Fruit fly (Drosophila melanogaster) whole organism, adult: ENCODE results near the gene Tsp74F.
A peak's percentile ranks its signal among the peaks of the same experiment; 100 is the strongest.

ENCODE experiments used
- CG11617 ChIP-seq: fragments of 200-800 bp; sonication (Bioruptor generic); optimal IDR thresholded peaks from 2 replicates; lab custom pipeline; 2017; ENCODE audit warnings: mild to moderate bottlenecking, missing biosample characterization, missing genetic modification reagents, missing genetic modification characterization
- CG12768 ChIP-seq: fragments of 200-800 bp; sonication (Bioruptor generic); optimal IDR thresholded peaks from 2 replicates; lab custom pipeline; 2017; ENCODE audit warnings: missing biosample characterization, missing genetic modification characterization, mild to moderate bottlenecking, moderate library complexity, missing genetic modification reagents
- CG14711 ChIP-seq: fragments of 200-800 bp; sonication (Bioruptor generic); optimal IDR thresholded peaks from 2 replicates; lab custom pipeline; 2018; ENCODE audit warnings: missing biosample characterization, mild to moderate bottlenecking, missing genetic modification characterization, moderate library complexity
- CG1620 ChIP-seq: fragments of 200-800 bp; sonication (Bioruptor generic); optimal IDR thresholded peaks from 2 replicates; lab custom pipeline; 2016; ENCODE audit warnings: missing biosample characterization, missing genetic modification characterization
- CG33017 ChIP-seq: fragments of 200-800 bp; sonication (Bioruptor generic); optimal IDR thresholded peaks from 2 replicates; lab custom pipeline; 2018; ENCODE audit warnings: missing biosample characterization, mild to moderate bottlenecking, missing genetic modification characterization, moderate library complexity
- CG5204 ChIP-seq: fragments of 200-800 bp; sonication (Bioruptor generic); optimal IDR thresholded peaks from 2 replicates; lab custom pipeline; 2016; ENCODE audit warnings: missing biosample characterization, missing genetic modification characterization
- CG7045 ChIP-seq: fragments of 200-800 bp; sonication (Bioruptor generic); optimal IDR thresholded peaks from 2 replicates; lab custom pipeline; 2017; ENCODE audit warnings: missing biosample characterization, mild to moderate bottlenecking, missing genetic modification characterization
- CG7101 ChIP-seq: fragments of 200-800 bp; sonication (Bioruptor generic); optimal IDR thresholded peaks from 2 replicates; lab custom pipeline; 2018; ENCODE audit warnings: missing biosample characterization, mild to moderate bottlenecking, missing genetic modification characterization, moderate library complexity
- Clk ChIP-seq: fragments of 200-800 bp; sonication (Bioruptor generic); optimal IDR thresholded peaks from 2 replicates; lab custom pipeline; 2017; ENCODE audit warnings: missing biosample characterization, missing genetic modification characterization
- Crg-1 ChIP-seq: fragments of 200-800 bp; sonication (Bioruptor generic); optimal IDR thresholded peaks from 2 replicates; lab custom pipeline; 2016; ENCODE audit warnings: missing biosample characterization, missing genetic modification characterization
- Hr96 ChIP-seq: fragments of 200-800 bp; sonication (Bioruptor generic); optimal IDR thresholded peaks from 2 replicates; lab custom pipeline; 2016; ENCODE audit warnings: missing biosample characterization, missing genetic modification characterization
- Mnt ChIP-seq: fragments of 200-800 bp; sonication (Bioruptor generic); optimal IDR thresholded peaks from 2 replicates; lab custom pipeline; 2016; ENCODE audit warnings: missing biosample characterization, mild to moderate bottlenecking, missing genetic modification characterization
- bab1 ChIP-seq: fragments of 200-800 bp; sonication (Bioruptor generic); optimal IDR thresholded peaks from 3 replicates; lab custom pipeline; 2019; ENCODE audit warnings: missing biosample characterization, mild to moderate bottlenecking, missing genetic modification characterization, moderate library complexity
- cic ChIP-seq: fragments of 200-800 bp; sonication (Bioruptor generic); optimal IDR thresholded peaks from 2 replicates; lab custom pipeline; 2017; ENCODE audit warnings: missing biosample characterization, mild to moderate bottlenecking, missing genetic modification characterization, moderate library complexity
- cnc ChIP-seq, 2 experiments: fragments of >200 bp; optimal IDR thresholded peaks; 2 replicates each; lab custom pipeline; 2017
- kay ChIP-seq: fragments of 200-800 bp; sonication (Bioruptor generic); peaks from one replicate; lab custom pipeline; 2016; ENCODE audit warnings: missing biosample characterization, missing genetic modification characterization, borderline replicate concordance
- ovo ChIP-seq: fragments of 200-800 bp; sonication (Bioruptor generic); optimal IDR thresholded peaks from 2 replicates; lab custom pipeline; 2016; ENCODE audit warnings: missing biosample characterization, missing genetic modification characterization
- pad ChIP-seq: fragments of 200-800 bp; sonication (Bioruptor generic); optimal IDR thresholded peaks from 3 replicates; lab custom pipeline; 2017; ENCODE audit warnings: missing biosample characterization, missing genetic modification characterization, mild to moderate bottlenecking, moderate library complexity, missing genetic modification reagents
- tj ChIP-seq: fragments of 200-800 bp; sonication (Bioruptor generic); optimal IDR thresholded peaks from 3 replicates; lab custom pipeline; 2017; ENCODE audit warnings: missing biosample characterization, mild to moderate bottlenecking, missing genetic modification characterization, moderate library complexity
- toe ChIP-seq: fragments of 200-800 bp; sonication (Bioruptor generic); optimal IDR thresholded peaks from 2 replicates; lab custom pipeline; 2016; ENCODE audit warnings: missing biosample characterization, missing genetic modification characterization

Gene Tsp74F

DNA sequence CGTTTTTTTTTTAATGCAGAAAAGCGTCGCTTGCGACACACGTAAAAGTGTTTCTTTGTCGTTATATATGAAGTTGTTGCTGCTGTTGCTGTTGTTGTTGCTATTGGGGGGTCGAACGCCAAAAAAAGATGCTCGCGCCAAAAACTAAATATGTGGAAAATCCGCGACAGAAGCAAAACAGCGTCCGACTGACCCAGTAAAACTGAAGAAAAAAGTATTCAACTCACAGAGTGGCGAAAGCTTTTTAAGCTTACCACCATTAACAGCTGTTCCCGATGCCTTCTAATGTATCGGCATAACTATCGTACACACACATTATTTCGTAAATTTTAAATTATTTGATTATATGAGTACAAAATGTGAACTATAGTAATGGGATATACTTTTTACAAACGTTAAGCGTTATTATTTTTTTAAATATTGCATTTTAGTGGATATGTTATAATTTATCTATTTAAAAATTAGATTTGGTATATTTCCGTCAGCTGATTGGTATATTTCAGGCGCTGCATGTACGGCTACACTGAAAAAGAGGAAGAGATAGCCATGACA is 12.0 kb upstream of the Tsp74F start, which contains the start of the genes Prestin and Wdr92:
TSS of gene Prestin (minus strand) at position 204 of the 552 bp plus-strand sequence.
TSS of gene Wdr92 (plus strand) at position 535 of the 552 bp plus-strand sequence.
- TF ChIP-seq Hr96: no peak
- peak; percentile 86 for TF ChIP-seq tj (GFP tag; lab: Kevin White, UChicago)
- TF ChIP-seq CG14711 (tag; lab: Kevin White, UChicago): peak; percentile 42
- peak; percentile 16 for TF ChIP-seq CG33017 (tag; lab: Kevin White, UChicago)
- no peak for TF ChIP-seq CG7045 (GFP tag; lab: Kevin White, UChicago)
- TF ChIP-seq CG12768: peak; percentile 16
- peak; percentile 67 for TF ChIP-seq Mnt (GFP tag; lab: Kevin White, UChicago)
- no peak for TF ChIP-seq ovo (GFP tag; lab: Kevin White, UChicago)
- peak; percentile 27 for TF ChIP-seq CG7101
- TF ChIP-seq pad (GFP tag; lab: Kevin White, UChicago): no peak
- TF ChIP-seq Crg-1 (GFP tag; lab: Kevin White, UChicago): peak; percentile 42
- TF ChIP-seq CG11617 (GFP tag; lab: Kevin White, UChicago): peak; percentile 40
- TF ChIP-seq Clk (GFP tag; lab: Kevin White, UChicago): no peak
- TF ChIP-seq kay: peak; percentile 69
- peak; percentile 68 for TF ChIP-seq cic
- peak; percentile 8 for TF ChIP-seq toe
- no peak for TF ChIP-seq cnc (optimal IDR thresholded peaks at IDR 0.05; lab: Kevin White, UChicago)

DNA sequence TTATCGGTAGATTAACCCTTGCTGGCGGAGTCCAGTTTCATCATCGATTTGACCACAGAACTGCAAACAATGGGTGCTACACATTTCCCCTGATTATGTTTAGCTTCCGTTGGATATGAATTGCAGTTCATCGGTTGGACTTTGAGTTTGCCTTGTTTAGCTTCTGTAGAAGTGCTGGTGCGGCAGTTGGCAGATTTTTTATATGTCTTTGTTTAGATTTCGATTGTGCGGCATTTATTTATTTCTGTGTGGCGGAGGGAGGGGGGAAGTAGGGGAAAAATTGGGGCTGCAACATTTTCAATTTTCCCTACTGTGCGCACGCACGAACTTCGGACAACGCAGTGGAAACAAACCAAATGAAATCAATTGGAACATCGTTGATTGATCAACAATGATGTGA is 10.1 kb upstream of the Tsp74F start:
- TF ChIP-seq pad (GFP tag; lab: Kevin White, UChicago): peak; percentile 13
- no peak for TF ChIP-seq Clk (GFP tag; lab: Kevin White, UChicago)
- TF ChIP-seq tj (GFP tag; lab: Kevin White, UChicago): peak; percentile 95
- TF ChIP-seq CG11617 (GFP tag; lab: Kevin White, UChicago): no peak
- TF ChIP-seq CG12768: no peak
- no peak for TF ChIP-seq CG33017 (tag; lab: Kevin White, UChicago)
- TF ChIP-seq Hr96: no peak
- no peak for TF ChIP-seq toe
- no peak for TF ChIP-seq CG5204 (GFP tag; lab: Kevin White, UChicago)
- no peak for TF ChIP-seq bab1 (GFP tag; lab: Kevin White, UChicago)

DNA sequence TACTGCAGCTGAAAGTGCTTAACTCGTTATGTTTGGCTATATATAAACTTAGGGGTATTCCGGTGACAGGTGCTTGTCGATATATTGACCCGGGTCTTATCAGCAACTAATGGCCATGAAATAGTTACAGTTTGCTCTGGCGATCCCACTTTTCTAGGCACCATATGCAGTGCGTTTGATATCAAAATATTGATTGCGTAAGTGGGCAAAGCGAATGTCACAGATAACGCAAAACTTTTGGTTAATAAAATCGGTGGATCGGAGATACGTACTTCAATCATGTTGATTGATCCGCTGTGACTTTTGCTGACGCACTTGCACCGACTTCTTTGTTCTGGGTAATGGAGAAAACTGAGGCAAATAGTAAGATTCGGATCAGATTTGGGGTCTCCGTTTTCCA is 8.9 kb upstream of the Tsp74F start:
- TF ChIP-seq Crg-1 (GFP tag; lab: Kevin White, UChicago) (peak; percentile 27), kay (no peak)

DNA sequence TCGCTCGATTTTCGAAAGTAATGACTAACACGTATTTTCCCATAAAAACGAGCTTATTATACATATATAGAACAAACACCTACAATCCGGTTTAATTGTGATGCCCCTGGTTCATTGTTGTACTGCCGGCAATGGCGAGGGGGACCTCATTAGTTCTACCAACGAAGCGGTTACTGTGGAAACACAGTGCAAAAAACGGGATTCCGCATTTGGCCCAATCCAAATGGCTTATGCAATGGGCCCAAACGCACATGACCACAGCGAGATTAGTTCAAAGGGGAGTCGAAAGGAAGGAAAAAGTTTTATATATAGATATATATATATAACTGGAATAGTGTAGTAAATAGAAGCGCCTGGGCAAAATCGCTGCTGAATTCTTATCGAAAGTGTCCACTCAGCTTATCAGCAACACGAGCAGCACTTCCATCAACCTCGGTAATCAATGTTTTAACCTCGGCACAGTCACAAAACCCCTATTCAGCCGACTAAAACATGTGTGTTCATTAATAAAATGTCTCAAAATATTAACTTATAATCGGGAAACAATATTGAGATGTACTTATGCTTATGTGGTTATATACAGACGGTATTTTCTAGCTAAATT is 8.3 kb upstream of the Tsp74F start:
- TF ChIP-seq kay (no peak), tj (GFP tag; lab: Kevin White, UChicago) (peak; percentile 59), CG12768 (no peak), cic (peak; percentile 59), Mnt (GFP tag; lab: Kevin White, UChicago) (peak; percentile 10), CG7101 (no peak)

DNA sequence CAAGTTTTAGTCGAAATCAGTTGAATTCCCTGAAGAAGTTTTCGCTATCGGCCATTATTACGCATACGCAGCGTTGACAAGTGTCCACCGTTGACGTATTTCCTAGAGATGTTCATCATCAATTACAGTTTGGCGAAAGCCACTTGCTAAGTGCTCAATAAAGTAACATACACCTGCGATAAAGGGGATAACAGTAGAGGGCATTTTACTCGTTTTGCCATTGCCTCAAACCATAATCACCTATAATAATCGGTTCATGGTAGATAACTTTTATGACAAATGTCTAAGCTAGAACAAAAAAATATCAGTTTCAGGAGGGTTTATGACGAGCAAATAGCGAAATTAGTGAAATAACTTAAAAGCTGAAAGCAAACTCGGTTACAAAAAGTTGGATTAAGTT is 7.0 kb upstream of the Tsp74F start:
- no peak for TF ChIP-seq Mnt (GFP tag; lab: Kevin White, UChicago)
- TF ChIP-seq cnc (optimal IDR thresholded peaks at IDR 0.05; lab: Kevin White, UChicago): no peak
- TF ChIP-seq Crg-1 (GFP tag; lab: Kevin White, UChicago): no peak
- TF ChIP-seq CG1620: no peak
- TF ChIP-seq CG7045 (GFP tag; lab: Kevin White, UChicago): peak; percentile 30
- peak; percentile 57 for TF ChIP-seq cic
- TF ChIP-seq ovo (GFP tag; lab: Kevin White, UChicago): no peak
- TF ChIP-seq CG33017 (tag; lab: Kevin White, UChicago): peak; percentile 14
- TF ChIP-seq toe: no peak
- TF ChIP-seq Hr96: no peak
- no peak for TF ChIP-seq CG11617 (GFP tag; lab: Kevin White, UChicago)
- TF ChIP-seq CG12768: no peak
- no peak for TF ChIP-seq Clk (GFP tag; lab: Kevin White, UChicago)
- no peak for TF ChIP-seq bab1 (GFP tag; lab: Kevin White, UChicago)
- TF ChIP-seq CG5204 (GFP tag; lab: Kevin White, UChicago): peak; percentile 12
- TF ChIP-seq kay: peak; percentile 80
- TF ChIP-seq CG14711 (tag; lab: Kevin White, UChicago): no peak
- TF ChIP-seq pad (GFP tag; lab: Kevin White, UChicago): no peak

DNA sequence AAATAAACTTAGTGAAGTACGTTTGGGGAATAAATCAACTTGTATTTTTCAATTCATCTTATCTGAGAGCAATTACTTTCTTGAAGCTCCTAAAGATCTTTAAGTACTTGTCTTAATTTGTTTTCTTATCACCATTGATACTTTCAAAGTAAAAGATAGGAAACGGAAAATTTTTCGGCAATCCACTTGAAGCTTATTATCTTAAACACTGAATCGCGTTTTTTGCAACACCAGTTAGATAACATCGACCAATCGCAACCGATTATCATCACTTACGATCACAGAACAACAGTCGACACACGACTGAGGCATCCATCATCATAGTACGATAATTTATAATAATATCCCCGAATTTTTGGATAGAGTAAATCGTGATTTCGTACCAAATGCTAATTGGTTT is 6.5 kb upstream of the Tsp74F start:
- no peak for TF ChIP-seq Mnt (GFP tag; lab: Kevin White, UChicago)
- no peak for TF ChIP-seq CG7101
- no peak for TF ChIP-seq CG33017 (tag; lab: Kevin White, UChicago)
- no peak for TF ChIP-seq CG11617 (GFP tag; lab: Kevin White, UChicago)
- no peak for TF ChIP-seq CG12768
- no peak for TF ChIP-seq CG1620
- TF ChIP-seq CG7045 (GFP tag; lab: Kevin White, UChicago): no peak
- no peak for TF ChIP-seq cic
- TF ChIP-seq CG5204 (GFP tag; lab: Kevin White, UChicago): no peak
- no peak for TF ChIP-seq toe
- TF ChIP-seq tj (GFP tag; lab: Kevin White, UChicago): no peak

DNA sequence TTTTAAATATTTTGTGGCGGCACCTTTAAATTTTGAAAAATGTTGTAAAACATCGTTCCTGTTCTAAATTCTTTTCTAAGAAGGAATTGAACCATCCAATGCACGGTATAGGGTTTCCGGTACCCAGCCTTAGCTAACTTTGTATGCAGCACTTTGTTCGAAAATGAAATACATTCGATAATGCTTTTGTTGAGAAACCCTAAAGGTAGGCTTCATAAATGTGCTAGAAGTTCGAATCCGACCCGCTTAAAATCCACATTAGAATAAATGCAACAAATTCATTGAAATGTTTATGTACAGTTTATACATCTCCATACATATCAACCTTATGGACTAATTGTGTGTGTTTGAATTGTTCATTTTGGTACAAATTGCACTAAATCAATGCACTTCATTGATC is 2.9 kb upstream of the Tsp74F start:
- TF ChIP-seq Hr96 (no peak), bab1 (GFP tag; lab: Kevin White, UChicago) (peak; percentile 48)
